Fruit fly (Drosophila melanogaster) whole organism, pupa: ENCODE results near the gene Tnpo-SR.

Source experiments
- CG12605 ChIP-seq: fragments of 200-800 bp; sonication (Bioruptor generic); IDR thresholded peaks from 2 replicates; pipeline ENCODE4 v1.3.6; 2022; ENCODE audit warnings: missing biosample characterization, missing genetic modification characterization
- CG13204 ChIP-seq: fragments of 200-800 bp; sonication (Bioruptor generic); optimal IDR thresholded peaks from 2 replicates; lab custom pipeline; 2018; ENCODE audit warnings: missing biosample characterization, mild to moderate bottlenecking, missing genetic modification characterization, moderate library complexity
- CG14655 ChIP-seq: fragments of 200-800 bp; sonication (Bioruptor generic); optimal IDR thresholded peaks from 3 replicates; lab custom pipeline; 2017; ENCODE audit warnings: mild to moderate bottlenecking, missing biosample characterization, missing genetic modification reagents, missing genetic modification characterization
- CG17806 ChIP-seq: fragments of 200-800 bp; sonication (Bioruptor generic); optimal IDR thresholded peaks from 2 replicates; lab custom pipeline; 2018; ENCODE audit warnings: missing biosample characterization, mild to moderate bottlenecking, missing genetic modification characterization, moderate library complexity
- CG8301 ChIP-seq: fragments of 200-800 bp; sonication (Bioruptor generic); optimal IDR thresholded peaks from 2 replicates; lab custom pipeline; 2018; ENCODE audit warnings: missing biosample characterization, mild to moderate bottlenecking, missing genetic modification characterization
- D1 ChIP-seq: fragments of 200-800 bp; sonication (Bioruptor generic); optimal IDR thresholded peaks from 2 replicates; lab custom pipeline; 2018; ENCODE audit warnings: missing biosample characterization, mild to moderate bottlenecking, missing genetic modification characterization, moderate library complexity
- Pif1B ChIP-seq: fragments of 200-800 bp; sonication (Bioruptor generic); optimal IDR thresholded peaks from 3 replicates; lab custom pipeline; 2016; ENCODE audit warnings: missing biosample characterization, missing genetic modification characterization
- Snoo ChIP-seq: fragments of 200-800 bp; sonication (Bioruptor generic); optimal IDR thresholded peaks from 3 replicates; lab custom pipeline; 2017; ENCODE audit warnings: missing biosample characterization, mild to moderate bottlenecking, missing genetic modification characterization, inconsistent platforms

dm6 chr2L:2751085-2751710 lies 8.5 kb upstream of the Tnpo-SR start:
- TF ChIP-seq Snoo (tag; lab: Kevin White, UChicago) (no peak), Pif1B (GFP tag; lab: Kevin White, UChicago) (no peak), CG12605 (GFP tag; lab: Robert Waterston, UW) (no peak), CG13204 (peak; percentile 87), D1 (tag; lab: Kevin White, UChicago) (no peak), CG14655 (GFP tag; lab: Kevin White, UChicago) (no peak), CG8301 (no peak), CG17806 (no peak)
